Worm (Caenorhabditis elegans): ENCODE results near the gene F09B9.5.

- TF ChIP-seq skn-1 (tag; optimal IDR thresholded peaks at IDR 0.05), result no peak
- TF ChIP-seq sdz-12 (GFP tag; optimal IDR thresholded peaks at IDR 0.05), result no peak
Observed at ce11 chrX:10189805-10190204, 35.2 kb downstream of the F09B9.5 start.

Measured in whole organism, L4 larva.